Worm (Caenorhabditis elegans) whole organism, young adult: ENCODE results near the gene lgc-38.
A peak's percentile ranks its signal among the peaks of the same experiment; 100 is the strongest.

Experiments
- B0019.2 ChIP-seq: fragments of 200-800 bp; sonication (Bioruptor generic); conservative IDR thresholded peaks from 2 replicates; pipeline ENCODE4 v1.3.6; 2022; ENCODE audit warnings: missing genetic modification reagents, missing genetic modification characterization, missing compliant biosample characterization
- B0261.1 ChIP-seq: sonication (generic microtip); optimal IDR thresholded peaks from 2 replicates; lab custom pipeline; 2016; ENCODE audit warnings: mild to moderate bottlenecking, missing genetic modification characterization, moderate library complexity, missing compliant biosample characterization
- B0336.3 ChIP-seq: fragments of 200-800 bp; sonication (Bioruptor generic); IDR thresholded peaks from 2 replicates; pipeline ENCODE4 v1.3.6; 2022; ENCODE audit warnings: missing genetic modification characterization, missing compliant biosample characterization
- F39B2.1 ChIP-seq: fragments of 200-800 bp; sonication (Bioruptor generic); IDR thresholded peaks from 2 replicates; pipeline ENCODE4 v1.3.6; 2022; ENCODE audit warnings: missing genetic modification reagents, missing genetic modification characterization, missing compliant biosample characterization
- F55B11.4 ChIP-seq: sonication (generic microtip); optimal IDR thresholded peaks from 2 replicates; lab custom pipeline; 2016; ENCODE audit warnings: missing compliant biosample characterization, missing genetic modification characterization, borderline replicate concordance; ENCODE audit not compliant: insufficient read depth
- F57C9.4 ChIP-seq: sonication (generic microtip); optimal IDR thresholded peaks from 2 replicates; lab custom pipeline; 2017; ENCODE audit warnings: mild to moderate bottlenecking, missing genetic modification characterization, missing compliant biosample characterization
- K12H6.12 ChIP-seq: fragments of 200-800 bp; sonication (Bioruptor generic); optimal IDR thresholded peaks from 2 replicates; lab custom pipeline; 2018; ENCODE audit warnings: mild to moderate bottlenecking, missing genetic modification characterization, missing compliant biosample characterization
- T26A5.8 ChIP-seq: sonication (generic microtip); optimal IDR thresholded peaks from 2 replicates; lab custom pipeline; 2016; ENCODE audit warnings: missing genetic modification characterization, missing compliant biosample characterization
- Y53G8AR.9 ChIP-seq: fragments of 200-800 bp; sonication (Bioruptor generic); conservative IDR thresholded peaks from 2 replicates; pipeline ENCODE4 v1.3.6; 2022; ENCODE audit warnings: missing genetic modification reagents, missing genetic modification characterization, missing compliant biosample characterization
- Y67H2A.10 ChIP-seq: fragments of 200-800 bp; sonication (Bioruptor generic); conservative IDR thresholded peaks from 2 replicates; pipeline ENCODE4 v1.3.6; 2022; ENCODE audit warnings: missing genetic modification reagents, missing genetic modification characterization, missing compliant biosample characterization
- aptf-3 ChIP-seq: fragments of 200-800 bp; sonication (Bioruptor generic); IDR thresholded peaks from 2 replicates; pipeline ENCODE4 v1.3.6; 2022; ENCODE audit warnings: missing genetic modification characterization, missing compliant biosample characterization
- attf-3 ChIP-seq: fragments of 200-800 bp; sonication (Bioruptor generic); conservative IDR thresholded peaks from 2 replicates; pipeline ENCODE4 v1.3.6; 2022; ENCODE audit warnings: missing genetic modification reagents, missing genetic modification characterization, missing compliant biosample characterization
- attf-6 ChIP-seq: fragments of 200-800 bp; sonication (Bioruptor generic); IDR thresholded peaks from 2 replicates; pipeline ENCODE4 v1.3.6; 2022; ENCODE audit warnings: missing genetic modification reagents, missing genetic modification characterization, missing compliant biosample characterization
- cebp-2 ChIP-seq: fragments of 200-800 bp; sonication (Bioruptor generic); IDR thresholded peaks from 2 replicates; pipeline ENCODE4 v1.3.6; 2022; ENCODE audit warnings: missing genetic modification characterization, missing compliant biosample characterization
- ceh-27 ChIP-seq: fragments of 200-800 bp; sonication (Bioruptor generic); optimal IDR thresholded peaks from 2 replicates; lab custom pipeline; 2018; ENCODE audit warnings: mild to moderate bottlenecking, missing genetic modification characterization, moderate library complexity, missing compliant biosample characterization
- ceh-40 ChIP-seq: fragments of 200-800 bp; sonication (Bioruptor generic); IDR thresholded peaks from 2 replicates; pipeline ENCODE4 v1.3.6; 2022; ENCODE audit warnings: missing genetic modification characterization, missing compliant biosample characterization
- dox-1 ChIP-seq: fragments of 200-800 bp; sonication (Bioruptor generic); IDR thresholded peaks from 2 replicates; pipeline ENCODE4 v1.3.6; 2022; ENCODE audit warnings: missing genetic modification reagents, missing genetic modification characterization, missing compliant biosample characterization
- dpff-1 ChIP-seq: sonication (generic microtip); optimal IDR thresholded peaks from 2 replicates; lab custom pipeline; 2017; ENCODE audit warnings: mild to moderate bottlenecking, missing genetic modification characterization, missing compliant biosample characterization
- dpl-1 ChIP-seq: fragments of 150-350 bp; optimal IDR thresholded peaks from 2 replicates; lab custom pipeline; 2014; ENCODE audit warnings: missing biosample characterization, missing genetic modification reagents, missing genetic modification characterization
- egrh-3 ChIP-seq: fragments of 200-800 bp; sonication (Bioruptor generic); IDR thresholded peaks from 2 replicates; pipeline ENCODE4 v1.3.6; 2022; ENCODE audit warnings: missing genetic modification reagents, missing genetic modification characterization, missing compliant biosample characterization
- ekl-4 ChIP-seq: fragments of 200-800 bp; sonication (Bioruptor generic); IDR thresholded peaks from 2 replicates; pipeline ENCODE4 v1.3.6; 2022; ENCODE audit warnings: missing genetic modification reagents, missing genetic modification characterization, missing compliant biosample characterization
- hlh-26 ChIP-seq: fragments of 200-800 bp; sonication (Bioruptor generic); conservative IDR thresholded peaks from 2 replicates; pipeline ENCODE4 v1.3.6; 2022; ENCODE audit warnings: missing genetic modification reagents, missing genetic modification characterization, missing compliant biosample characterization
- lin-40 ChIP-seq: sonication (generic microtip); optimal IDR thresholded peaks from 2 replicates; lab custom pipeline; 2016; ENCODE audit warnings: missing genetic modification characterization, mild to moderate bottlenecking, missing compliant biosample characterization, missing genotype, missing genetic modification reagents
- lin-54 ChIP-seq: fragments of 200-800 bp; sonication (Bioruptor generic); optimal IDR thresholded peaks from 2 replicates; lab custom pipeline; 2018; ENCODE audit warnings: mild to moderate bottlenecking, missing genetic modification characterization, missing compliant biosample characterization
- lir-1 ChIP-seq: fragments of 200-800 bp; sonication (Bioruptor generic); conservative IDR thresholded peaks from 2 replicates; pipeline ENCODE4 v1.3.6; 2022; ENCODE audit warnings: missing genetic modification reagents, missing genetic modification characterization, missing compliant biosample characterization
- lsy-27 ChIP-seq: sonication (generic microtip); optimal IDR thresholded peaks from 2 replicates; lab custom pipeline; 2017; ENCODE audit warnings: missing genetic modification characterization, mild to moderate bottlenecking, missing compliant biosample characterization, antibody characterized with exemption, missing genotype, borderline replicate concordance; ENCODE audit not compliant: insufficient read depth
- madf-3 ChIP-seq: fragments of 200-800 bp; sonication (Bioruptor generic); IDR thresholded peaks from 2 replicates; pipeline ENCODE4 v1.3.6; 2022; ENCODE audit warnings: missing genetic modification reagents, missing genetic modification characterization, missing compliant biosample characterization
- madf-6 ChIP-seq: fragments of 200-800 bp; sonication (Bioruptor generic); IDR thresholded peaks from 2 replicates; pipeline ENCODE4 v1.3.6; 2022; ENCODE audit warnings: missing genetic modification reagents, missing genetic modification characterization, missing compliant biosample characterization
- nfya-1 ChIP-seq: sonication (generic microtip); optimal IDR thresholded peaks from 2 replicates; lab custom pipeline; 2017; ENCODE audit warnings: antibody characterized with exemption, missing compliant biosample characterization, missing genetic modification characterization, borderline replicate concordance; ENCODE audit not compliant: insufficient read depth
- nfya-2 ChIP-seq: fragments of 200-800 bp; sonication (Bioruptor generic); IDR thresholded peaks from 2 replicates; pipeline ENCODE4 v1.3.6; 2022; ENCODE audit warnings: missing genetic modification reagents, missing genetic modification characterization, missing compliant biosample characterization
- pbrm-1 ChIP-seq: fragments of 200-800 bp; sonication (Bioruptor generic); IDR thresholded peaks from 2 replicates; pipeline ENCODE4 v1.3.6; 2022; ENCODE audit warnings: missing genetic modification reagents, missing genetic modification characterization, missing compliant biosample characterization
- repo-1 ChIP-seq: sonication (generic microtip); optimal IDR thresholded peaks from 2 replicates; lab custom pipeline; 2017; ENCODE audit warnings: mild to moderate bottlenecking, missing genetic modification characterization, missing compliant biosample characterization
- sea-2 ChIP-seq: fragments of 200-800 bp; sonication (Bioruptor generic); IDR thresholded peaks from 2 replicates; pipeline ENCODE4 v1.3.6; 2022; ENCODE audit warnings: missing genetic modification characterization, missing compliant biosample characterization
- somi-1 ChIP-seq: fragments of 200-800 bp; sonication (Bioruptor generic); optimal IDR thresholded peaks from 2 replicates; lab custom pipeline; 2018; ENCODE audit warnings: mild to moderate bottlenecking, missing genetic modification characterization, missing compliant biosample characterization
- sptf-2 ChIP-seq: fragments of 200-800 bp; sonication (Bioruptor generic); optimal IDR thresholded peaks from 2 replicates; lab custom pipeline; 2018; ENCODE audit warnings: mild to moderate bottlenecking, missing genetic modification characterization, missing compliant biosample characterization
- tbx-9 ChIP-seq: sonication (generic microtip); optimal IDR thresholded peaks from 2 replicates; lab custom pipeline; 2016; ENCODE audit warnings: borderline replicate concordance, missing genetic modification characterization, inconsistent platforms, missing compliant biosample characterization
- unc-62 ChIP-seq: fragments of 150-350 bp; optimal IDR thresholded peaks from 2 replicates; lab custom pipeline; 2014; ENCODE audit warnings: missing biosample characterization, missing genetic modification reagents, missing genetic modification characterization
- ztf-22 ChIP-seq: fragments of 200-800 bp; sonication (Bioruptor generic); optimal IDR thresholded peaks from 2 replicates; lab custom pipeline; 2018; ENCODE audit warnings: mild to moderate bottlenecking, missing genetic modification characterization, moderate library complexity, missing compliant biosample characterization
- ztf-25 ChIP-seq: fragments of 200-800 bp; sonication (Bioruptor generic); IDR thresholded peaks from 2 replicates; pipeline ENCODE4 v1.3.6; 2022; ENCODE audit warnings: missing genetic modification reagents, missing genetic modification characterization, missing compliant biosample characterization
- ztf-26 ChIP-seq: sonication (generic microtip); optimal IDR thresholded peaks from 2 replicates; lab custom pipeline; 2017; ENCODE audit warnings: missing genetic modification characterization, missing compliant biosample characterization
- ztf-3 ChIP-seq: fragments of 200-800 bp; sonication (Bioruptor generic); optimal IDR thresholded peaks from 2 replicates; lab custom pipeline; 2018; ENCODE audit warnings: mild to moderate bottlenecking, missing genetic modification characterization, missing compliant biosample characterization

Gene lgc-38

DNA sequence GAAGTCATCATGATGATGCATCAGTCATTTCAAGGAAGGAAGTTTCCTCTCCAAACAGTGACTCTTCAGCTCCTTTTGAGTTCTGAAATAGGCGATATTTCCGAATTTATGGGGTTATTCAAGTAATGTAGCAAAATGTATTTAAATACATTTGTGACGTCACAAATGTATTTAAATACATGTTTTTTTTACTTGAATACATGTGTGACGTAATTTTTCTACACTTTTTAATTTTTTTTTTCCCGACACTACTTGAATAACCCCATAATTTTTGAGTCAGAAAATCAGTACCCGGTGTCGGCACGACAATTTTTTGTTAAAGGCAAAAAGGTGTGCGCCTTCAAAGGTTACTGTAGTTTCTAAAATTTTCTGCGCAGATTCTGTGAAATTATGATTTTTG lies 34.0 kb upstream of the lgc-38 start:
- no peak for TF ChIP-seq sea-2 (GFP tag; lab: Robert Waterston, UW)
- TF ChIP-seq F39B2.1 (GFP tag; lab: Robert Waterston, UW) = no peak
- TF ChIP-seq ceh-40 = no peak
- TF ChIP-seq lir-1 (GFP tag; lab: Robert Waterston, UW) = no peak
- TF ChIP-seq egrh-3 (GFP tag; lab: Robert Waterston, UW) = no peak
- TF ChIP-seq attf-3 (GFP tag; lab: Robert Waterston, UW) = no peak
- TF ChIP-seq aptf-3 (GFP tag; lab: Robert Waterston, UW) = no peak
- TF ChIP-seq cebp-2 = no peak
- no peak for TF ChIP-seq B0336.3 (GFP tag; lab: Robert Waterston, UW)
- no peak for TF ChIP-seq Y53G8AR.9 (GFP tag; lab: Robert Waterston, UW)
- TF ChIP-seq B0019.2 = no peak
- no peak for TF ChIP-seq F57C9.4 (tag; lab: Kevin White, UChicago)
- no peak for TF ChIP-seq repo-1
- no peak for TF ChIP-seq dpl-1 (GFP tag; lab: Kevin White, UChicago)
- no peak for TF ChIP-seq hlh-26 (GFP tag; lab: Robert Waterston, UW)
- no peak for TF ChIP-seq nfya-2 (GFP tag; lab: Robert Waterston, UW)

DNA sequence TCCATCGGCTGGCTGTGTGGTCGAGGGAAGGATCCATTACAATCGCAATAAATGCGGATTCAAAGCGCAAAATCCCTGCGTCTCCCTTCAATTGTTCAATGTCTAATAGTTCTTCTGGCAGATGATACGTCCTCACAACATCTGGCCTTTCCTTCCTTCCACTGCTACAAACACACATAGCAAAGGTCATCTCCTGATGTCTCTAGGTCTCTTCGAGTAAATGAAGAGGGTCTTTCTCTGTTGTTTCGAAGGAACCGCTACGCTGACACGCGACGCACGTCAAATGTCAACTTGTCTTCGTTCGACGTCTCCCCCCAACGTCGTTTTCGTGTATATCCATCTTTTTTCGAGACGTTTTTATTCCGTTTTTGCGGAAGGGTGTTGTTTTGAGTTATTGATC lies 30.1 kb upstream of the lgc-38 start:
- TF ChIP-seq B0261.1 (tag; lab: Kevin White, UChicago) (no peak), pbrm-1 (GFP tag; lab: Robert Waterston, UW) (no peak), ekl-4 (0 out of 2 replicates have a peak, but pooled peaks have one; percentile 45), sptf-2 (no peak), Y67H2A.10 (GFP tag; lab: Robert Waterston, UW) (no peak), ztf-26 (tag; lab: Kevin White, UChicago) (peak; percentile 28), lsy-27 (no peak), K12H6.12 (tag; lab: Kevin White, UChicago) (peak; percentile 15), lin-40 (tag; lab: Kevin White, UChicago) (peak; percentile 25), ztf-25 (GFP tag; lab: Robert Waterston, UW) (no peak), ceh-27 (GFP tag; lab: Kevin White, UChicago) (peak; percentile 48), F55B11.4 (tag; lab: Kevin White, UChicago) (no peak), dox-1 (GFP tag; lab: Robert Waterston, UW) (peak; percentile 35; the same call in 1 of the 2 replicates), somi-1 (GFP tag; lab: Kevin White, UChicago) (peak; percentile 35), madf-3 (peak; percentile 79; the same call in 1 of the 2 replicates), unc-62 (GFP tag; lab: Kevin White, UChicago) (peak; percentile 97)

DNA sequence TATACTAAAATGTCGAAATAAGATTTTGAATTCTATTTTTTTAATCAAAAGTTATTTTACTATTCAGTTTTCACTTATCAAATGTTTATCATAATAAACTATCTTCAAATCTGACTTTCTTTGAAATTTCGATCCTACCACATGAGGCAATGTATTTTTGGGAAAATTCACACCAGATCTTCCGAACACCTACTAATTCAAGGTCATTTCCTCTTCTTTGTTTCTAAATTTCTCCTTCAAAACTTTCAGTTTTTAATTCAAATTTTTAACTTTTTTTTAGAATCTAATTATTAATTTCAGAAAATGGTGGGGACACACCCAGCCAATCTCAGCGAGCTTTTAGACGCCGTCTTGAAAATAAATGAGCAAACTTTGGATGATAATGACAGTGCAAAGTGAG lies 29.4 kb upstream of the lgc-38 start, which contains the start of gene ceh-20:
Gene ceh-20, plus strand, starts transcription at position 301 of the 400 bp plus-strand sequence.
- TF ChIP-seq Y67H2A.10 (GFP tag; lab: Robert Waterston, UW) (no peak), lin-40 (tag; lab: Kevin White, UChicago) (no peak), dpff-1 (tag; lab: Kevin White, UChicago) (no peak), dpl-1 (GFP tag; lab: Kevin White, UChicago) (no peak), nfya-2 (GFP tag; lab: Robert Waterston, UW) (no peak), lin-54 (GFP tag; lab: Kevin White, UChicago) (no peak), tbx-9 (tag; lab: Kevin White, UChicago) (no peak), ceh-40 (no peak), T26A5.8 (tag; lab: Kevin White, UChicago) (no peak), madf-6 (GFP tag; lab: Robert Waterston, UW) (no peak), B0336.3 (GFP tag; lab: Robert Waterston, UW) (no peak), nfya-1 (tag; lab: Kevin White, UChicago) (no peak), attf-6 (no peak), ztf-3 (no peak), ztf-22 (GFP tag; lab: Kevin White, UChicago) (no peak)
